Worm (Caenorhabditis elegans) whole organism, midembryonic: ENCODE data around the gene F11A5.18.

Experiments used
- T22C8.4 ChIP-seq: fragments of 200-800 bp; sonication (Bioruptor generic); IDR thresholded peaks from 2 replicates; pipeline ENCODE4 v1.3.6; 2022; ENCODE audit warnings: missing genetic modification characterization, missing compliant biosample characterization
- cog-1 ChIP-seq: sonication (generic microtip); optimal IDR thresholded peaks from 2 replicates; lab custom pipeline; 2016; ENCODE audit warnings: missing genetic modification characterization, missing compliant biosample characterization
- flt-1 ChIP-seq: fragments of 200-800 bp; sonication (Bioruptor generic); IDR thresholded peaks from 2 replicates; pipeline ENCODE4 v1.3.6; 2022; ENCODE audit warnings: missing genetic modification characterization, missing compliant biosample characterization
- klf-2 ChIP-seq: fragments of 200-800 bp; sonication (Bioruptor generic); conservative IDR thresholded peaks from 2 replicates; pipeline ENCODE4 v1.3.6; 2022; ENCODE audit warnings: missing genetic modification reagents, missing genetic modification characterization, missing compliant biosample characterization
- med-1 ChIP-seq: sonication (generic microtip); optimal IDR thresholded peaks from 2 replicates; lab custom pipeline; 2017; ENCODE audit warnings: missing genetic modification characterization, mild to moderate bottlenecking, missing compliant biosample characterization, antibody characterized with exemption, missing genetic modification reagents; ENCODE audit not compliant: insufficient read depth
- ref-1 ChIP-seq: fragments of 200-800 bp; sonication (Bioruptor generic); conservative IDR thresholded peaks from 2 replicates; pipeline ENCODE4 v1.3.6; 2022; ENCODE audit warnings: missing genetic modification reagents, missing genetic modification characterization, missing compliant biosample characterization
- tab-1 ChIP-seq: fragments of 200-800 bp; sonication (Bioruptor generic); IDR thresholded peaks from 2 replicates; pipeline ENCODE4 v1.3.6; 2022; ENCODE audit warnings: missing genetic modification characterization, missing compliant biosample characterization
- ztf-23 ChIP-seq: fragments of 200-800 bp; sonication (Bioruptor generic); IDR thresholded peaks from 2 replicates; pipeline ENCODE4 v1.3.6; 2022; ENCODE audit warnings: missing genetic modification reagents, missing genetic modification characterization, missing compliant biosample characterization
- ztf-29 ChIP-seq: fragments of 200-800 bp; sonication (Bioruptor generic); IDR thresholded peaks from 2 replicates; pipeline ENCODE4 v1.3.6; 2022; ENCODE audit warnings: missing genetic modification reagents, missing genetic modification characterization, missing compliant biosample characterization

The F11A5.18 gene

ce11 chrV:16229896-16230295, 27.2 kb downstream of the F11A5.18 start, which contains the start of the genes F21H7.2 and F21H7.12:
Gene F21H7.2 (minus strand): TSS chrV:16229996.
Gene F21H7.12 (plus strand): TSS chrV:16230165.
- no peak for TF ChIP-seq T22C8.4 (GFP tag; lab: Robert Waterston, UW)
- TF ChIP-seq ztf-29: no peak
- TF ChIP-seq flt-1 (GFP tag; lab: Robert Waterston, UW): no peak
- no peak for TF ChIP-seq tab-1 (GFP tag; lab: Robert Waterston, UW)
- no peak for TF ChIP-seq klf-2 (GFP tag; lab: Robert Waterston, UW)
- TF ChIP-seq ztf-23: no peak
- no peak for TF ChIP-seq med-1 (GFP tag; lab: Kevin White, UChicago)
- TF ChIP-seq ref-1 (GFP tag; lab: Robert Waterston, UW): no peak
- TF ChIP-seq cog-1: no peak

ce11 chrV:16232180-16232579, 29.5 kb downstream of the F11A5.18 start, which contains the start of gene gst-22:
Gene gst-22 (minus strand): TSS chrV:16232282.
- TF ChIP-seq ztf-23 (no peak), med-1 (GFP tag; lab: Kevin White, UChicago) (no peak), klf-2 (GFP tag; lab: Robert Waterston, UW) (no peak), flt-1 (GFP tag; lab: Robert Waterston, UW) (no peak)

- TF ChIP-seq tab-1 (GFP tag; lab: Robert Waterston, UW): no peak
- no peak for TF ChIP-seq ztf-29
- TF ChIP-seq klf-2 (GFP tag; lab: Robert Waterston, UW): no peak
- no peak for TF ChIP-seq ztf-23
- no peak for TF ChIP-seq flt-1 (GFP tag; lab: Robert Waterston, UW)
- TF ChIP-seq cog-1: no peak
- TF ChIP-seq T22C8.4 (GFP tag; lab: Robert Waterston, UW): no peak
- TF ChIP-seq ref-1 (GFP tag; lab: Robert Waterston, UW): no peak
Observed at ce11 chrV:16233624-16234023, 30.9 kb downstream of the F11A5.18 start, which contains the start of gene clec-233. Gene clec-233 (plus strand): TSS chrV:16233924.

- TF ChIP-seq ztf-23: no peak
- TF ChIP-seq cog-1: no peak
- TF ChIP-seq tab-1 (GFP tag; lab: Robert Waterston, UW): no peak
- no peak for TF ChIP-seq klf-2 (GFP tag; lab: Robert Waterston, UW)
- no peak for TF ChIP-seq ref-1 (GFP tag; lab: Robert Waterston, UW)
- TF ChIP-seq T22C8.4 (GFP tag; lab: Robert Waterston, UW): no peak
- no peak for TF ChIP-seq ztf-29
- TF ChIP-seq med-1 (GFP tag; lab: Kevin White, UChicago): no peak
- no peak for TF ChIP-seq flt-1 (GFP tag; lab: Robert Waterston, UW)
Observed at ce11 chrV:16235135-16235534, 32.4 kb downstream of the F11A5.18 start, which contains the start of gene F21H7.3. Gene F21H7.3 (minus strand): TSS chrV:16235235.

ce11 chrV:16235647-16236046, 32.9 kb downstream of the F11A5.18 start, which contains the start of gene srh-98:
Gene srh-98 (minus strand): TSS chrV:16235747.
- TF ChIP-seq med-1 (GFP tag; lab: Kevin White, UChicago) (no peak), ztf-29 (no peak), klf-2 (GFP tag; lab: Robert Waterston, UW) (no peak), ztf-23 (no peak), T22C8.4 (GFP tag; lab: Robert Waterston, UW) (no peak), flt-1 (GFP tag; lab: Robert Waterston, UW) (no peak), ref-1 (GFP tag; lab: Robert Waterston, UW) (no peak), tab-1 (GFP tag; lab: Robert Waterston, UW) (no peak), cog-1 (no peak)

ce11 chrV:16237223-16237622, 34.5 kb downstream of the F11A5.18 start, which contains the start of gene F21H7.5:
Gene F21H7.5 (plus strand): TSS chrV:16237523.
- no peak for TF ChIP-seq klf-2 (GFP tag; lab: Robert Waterston, UW)

ce11 chrV:16244078-16244477, 41.4 kb downstream of the F11A5.18 start, which contains the start of gene srh-104:
Gene srh-104 (minus strand): TSS chrV:16244178.
- no peak for TF ChIP-seq T22C8.4 (GFP tag; lab: Robert Waterston, UW)
- TF ChIP-seq tab-1 (GFP tag; lab: Robert Waterston, UW): no peak
- TF ChIP-seq ref-1 (GFP tag; lab: Robert Waterston, UW): no peak
- TF ChIP-seq med-1 (GFP tag; lab: Kevin White, UChicago): no peak
- TF ChIP-seq ztf-23: no peak
- no peak for TF ChIP-seq klf-2 (GFP tag; lab: Robert Waterston, UW)
- TF ChIP-seq flt-1 (GFP tag; lab: Robert Waterston, UW): no peak
- TF ChIP-seq ztf-29: no peak
- no peak for TF ChIP-seq cog-1

- TF ChIP-seq med-1 (GFP tag; lab: Kevin White, UChicago): no peak
- TF ChIP-seq tab-1 (GFP tag; lab: Robert Waterston, UW): no peak
- no peak for TF ChIP-seq flt-1 (GFP tag; lab: Robert Waterston, UW)
- no peak for TF ChIP-seq T22C8.4 (GFP tag; lab: Robert Waterston, UW)
- TF ChIP-seq ztf-23: no peak
- no peak for TF ChIP-seq cog-1
- no peak for TF ChIP-seq ztf-29
- TF ChIP-seq klf-2 (GFP tag; lab: Robert Waterston, UW): no peak
- TF ChIP-seq ref-1 (GFP tag; lab: Robert Waterston, UW): no peak
Observed at ce11 chrV:16246579-16246978, 43.9 kb downstream of the F11A5.18 start, which contains the start of gene srh-95. Gene srh-95 (plus strand): TSS chrV:16246879.

- TF ChIP-seq med-1 (GFP tag; lab: Kevin White, UChicago) (no peak), T22C8.4 (GFP tag; lab: Robert Waterston, UW) (no peak), ztf-29 (no peak), flt-1 (GFP tag; lab: Robert Waterston, UW) (no peak), klf-2 (GFP tag; lab: Robert Waterston, UW) (no peak), ref-1 (GFP tag; lab: Robert Waterston, UW) (no peak), ztf-23 (no peak), cog-1 (no peak), tab-1 (GFP tag; lab: Robert Waterston, UW) (no peak)
Observed at ce11 chrV:16249105-16249504, 46.4 kb downstream of the F11A5.18 start.

ce11 chrV:16253687-16254086, 51.0 kb downstream of the F11A5.18 start, which contains the start of gene gcy-20:
Gene gcy-20 (minus strand): TSS chrV:16253787.
- TF ChIP-seq tab-1 (GFP tag; lab: Robert Waterston, UW) (no peak), ztf-23 (no peak), T22C8.4 (GFP tag; lab: Robert Waterston, UW) (no peak), klf-2 (GFP tag; lab: Robert Waterston, UW) (no peak), ref-1 (GFP tag; lab: Robert Waterston, UW) (no peak), cog-1 (no peak), flt-1 (GFP tag; lab: Robert Waterston, UW) (no peak)
